Worm (Caenorhabditis elegans) whole organism, L1 larva: ENCODE data around the gene C06E1.11.
A peak's percentile ranks its signal among the peaks of the same experiment; 100 is the strongest.

ENCODE experiments used
- C16A3.4 ChIP-seq: fragments of 150-350 bp; optimal IDR thresholded peaks from 2 replicates; lab custom pipeline; 2014; ENCODE audit warnings: missing biosample characterization, missing genetic modification characterization
- F16B12.6 ChIP-seq: fragments of 150-350 bp; optimal IDR thresholded peaks from 2 replicates; lab custom pipeline; 2014; ENCODE audit warnings: missing biosample characterization, missing genetic modification characterization
- Y116A8C.19 ChIP-seq: sonication (generic microtip); optimal IDR thresholded peaks from 2 replicates; lab custom pipeline; 2016; ENCODE audit warnings: missing compliant biosample characterization, missing genetic modification characterization, borderline replicate concordance
- aha-1 ChIP-seq: fragments of 150-350 bp; optimal IDR thresholded peaks from 2 replicates; lab custom pipeline; 2014; ENCODE audit warnings: missing biosample characterization, missing genetic modification characterization
- aly-2 ChIP-seq: fragments of 150-350 bp; optimal IDR thresholded peaks from 2 replicates; lab custom pipeline; 2014; ENCODE audit warnings: missing biosample characterization, missing genetic modification characterization
- ama-1 ChIP-seq: fragments of 150-350 bp; optimal IDR thresholded peaks from 2 replicates; lab custom pipeline; 2014
- ceh-82 ChIP-seq, 3 experiments: fragments of 150-350 bp in 1 of 3; sonication (generic microtip) in 2 of 3; optimal IDR thresholded peaks; 2 replicates each; lab custom pipeline; 2014 to 2017; ENCODE audit warnings: missing biosample characterization in 3 of 3, missing genetic modification characterization in 3 of 3
- ceh-88 ChIP-seq: fragments of 200-800 bp; sonication (Bioruptor generic); IDR thresholded peaks from 2 replicates; pipeline ENCODE4 v1.3.6; 2022; ENCODE audit warnings: missing genetic modification characterization, missing compliant biosample characterization
- dpl-1 ChIP-seq, 3 experiments: fragments of 150-350 bp in 2 of 3; sonication (generic microtip) in 1 of 3; optimal IDR thresholded peaks; 2 replicates each; lab custom pipeline; 2014 to 2017; ENCODE audit warnings: missing biosample characterization in 3 of 3, missing genetic modification characterization in 3 of 3, missing genetic modification reagents in 3 of 3
- dsc-1 ChIP-seq: sonication (generic microtip); optimal IDR thresholded peaks from 2 replicates; lab custom pipeline; 2016; ENCODE audit warnings: mild to moderate bottlenecking, missing genetic modification characterization, missing compliant biosample characterization
- efl-1 ChIP-seq, 4 experiments: fragments of 150-350 bp; optimal IDR thresholded peaks in 3 of 4; peaks in 1 of 4; 1 replicate in 1 of 4; 2 replicates in 3 of 4; lab custom pipeline; 2014; ENCODE audit warnings: missing biosample characterization in 2 of 4, missing genetic modification characterization in 2 of 4, missing genetic modification reagents in 2 of 4
- egl-27 ChIP-seq, 2 experiments: fragments of 150-350 bp in 1 of 2; sonication (generic microtip); optimal IDR thresholded peaks; 3 replicates each; lab custom pipeline; 2017 to 2018; ENCODE audit warnings: missing biosample characterization in 2 of 2, missing genetic modification characterization in 2 of 2, missing genetic modification reagents in 2 of 2
- elt-2 ChIP-seq: sonication (generic microtip); optimal IDR thresholded peaks from 2 replicates; lab custom pipeline; 2016; ENCODE audit warnings: missing genetic modification characterization, mild to moderate bottlenecking, inconsistent platforms, missing compliant biosample characterization, missing genetic modification reagents
- fkh-10 ChIP-seq: sonication (generic microtip); optimal IDR thresholded peaks from 2 replicates; lab custom pipeline; 2017; ENCODE audit warnings: missing biosample characterization, missing genetic modification reagents, missing genetic modification characterization
- fkh-4 ChIP-seq: sonication (generic microtip); optimal IDR thresholded peaks from 2 replicates; lab custom pipeline; 2016; ENCODE audit warnings: missing compliant biosample characterization, missing genetic modification characterization, borderline replicate concordance
- fos-1 ChIP-seq: fragments of 150-350 bp; optimal IDR thresholded peaks from 2 replicates; lab custom pipeline; 2014; ENCODE audit warnings: missing biosample characterization, missing genetic modification characterization
- grh-1 ChIP-seq: fragments of 200-800 bp; sonication (Bioruptor generic); IDR thresholded peaks from 2 replicates; pipeline ENCODE4 v1.3.6; 2022; ENCODE audit warnings: missing genetic modification reagents, missing genetic modification characterization, missing compliant biosample characterization
- hpl-2 ChIP-seq: fragments of 150-350 bp; optimal IDR thresholded peaks from 2 replicates; lab custom pipeline; 2014; ENCODE audit warnings: missing biosample characterization, missing genetic modification reagents, missing genetic modification characterization
- isw-1 ChIP-seq: fragments of 200-800 bp; sonication (Bioruptor generic); IDR thresholded peaks from 2 replicates; pipeline ENCODE4 v1.3.6; 2022; ENCODE audit warnings: missing genetic modification characterization, missing compliant biosample characterization
- jun-1 ChIP-seq: fragments of 150-350 bp; optimal IDR thresholded peaks from 2 replicates; lab custom pipeline; 2014; ENCODE audit warnings: missing biosample characterization, missing genetic modification reagents, missing genetic modification characterization
- lin-13 ChIP-seq: fragments of 150-350 bp; optimal IDR thresholded peaks from 2 replicates; lab custom pipeline; 2014; ENCODE audit warnings: missing biosample characterization, missing genetic modification reagents, missing genetic modification characterization
- lin-14 ChIP-seq: fragments of 200-800 bp; sonication (Bioruptor generic); optimal IDR thresholded peaks from 2 replicates; lab custom pipeline; 2018; ENCODE audit warnings: mild to moderate bottlenecking, missing genetic modification characterization, moderate library complexity, missing compliant biosample characterization
- lin-35 ChIP-seq, 2 experiments: fragments of 150-350 bp; optimal IDR thresholded peaks; 2 replicates each; lab custom pipeline; 2014; ENCODE audit warnings: missing biosample characterization in 2 of 2, missing genetic modification characterization in 2 of 2, missing genetic modification reagents in 2 of 2
- lir-3 ChIP-seq: sonication (generic microtip); optimal IDR thresholded peaks from 2 replicates; lab custom pipeline; 2016; ENCODE audit warnings: mild to moderate bottlenecking, missing genetic modification characterization, moderate library complexity, missing compliant biosample characterization; ENCODE audit not compliant: poor library complexity
- lsy-2 ChIP-seq, 2 experiments: fragments of 150-350 bp; optimal IDR thresholded peaks; 2 replicates each; lab custom pipeline; 2014; ENCODE audit warnings: missing biosample characterization in 2 of 2, missing genetic modification characterization in 2 of 2
- mdl-1 ChIP-seq, 2 experiments: fragments of 150-350 bp; optimal IDR thresholded peaks; 2 replicates each; lab custom pipeline; 2014 to 2017; ENCODE audit warnings: missing biosample characterization in 2 of 2, missing genetic modification characterization in 2 of 2, inconsistent platforms in 1 of 2
- mep-1 ChIP-seq: fragments of 150-350 bp; optimal IDR thresholded peaks from 2 replicates; lab custom pipeline; 2014; ENCODE audit warnings: missing biosample characterization, missing genetic modification characterization
- nhr-12 ChIP-seq: sonication (generic microtip); optimal IDR thresholded peaks from 2 replicates; lab custom pipeline; 2017; ENCODE audit warnings: missing biosample characterization, missing genetic modification characterization
- nhr-19 ChIP-seq: fragments of 200-800 bp; sonication (Bioruptor generic); conservative IDR thresholded peaks from 2 replicates; pipeline ENCODE4 v1.3.6; 2022; ENCODE audit warnings: missing genetic modification characterization, missing compliant biosample characterization
- nhr-20 ChIP-seq: sonication (generic microtip); optimal IDR thresholded peaks from 2 replicates; lab custom pipeline; 2016; ENCODE audit warnings: mild to moderate bottlenecking, missing genetic modification characterization, missing compliant biosample characterization
- nhr-28 ChIP-seq: fragments of 150-350 bp; optimal IDR thresholded peaks from 2 replicates; lab custom pipeline; 2014; ENCODE audit warnings: missing biosample characterization, missing genetic modification characterization
- nhr-47 ChIP-seq: sonication (generic microtip); optimal IDR thresholded peaks from 2 replicates; lab custom pipeline; 2016; ENCODE audit warnings: mild to moderate bottlenecking, missing genetic modification characterization, moderate library complexity, missing compliant biosample characterization
- nhr-71 ChIP-seq: sonication (generic microtip); optimal IDR thresholded peaks from 2 replicates; lab custom pipeline; 2016; ENCODE audit warnings: mild to moderate bottlenecking, missing genetic modification characterization, moderate library complexity, missing compliant biosample characterization
- nhr-85 ChIP-seq: sonication (generic microtip); peaks from one replicate; lab custom pipeline; 2016; ENCODE audit warnings: missing genetic modification characterization, inconsistent platforms, missing compliant biosample characterization
- nhr-90 ChIP-seq: sonication (generic microtip); optimal IDR thresholded peaks from 2 replicates; lab custom pipeline; 2016; ENCODE audit warnings: mild to moderate bottlenecking, missing genetic modification characterization, missing compliant biosample characterization; ENCODE audit not compliant: poor library complexity
- pqm-1 ChIP-seq: sonication (generic microtip); optimal IDR thresholded peaks from 3 replicates; lab custom pipeline; 2017; ENCODE audit warnings: missing biosample characterization, missing genetic modification characterization
- rnt-1 ChIP-seq: sonication (generic microtip); optimal IDR thresholded peaks from 2 replicates; lab custom pipeline; 2016; ENCODE audit warnings: mild to moderate bottlenecking, missing genetic modification characterization, moderate library complexity, missing compliant biosample characterization
- skn-1 ChIP-seq: fragments of 150-350 bp; optimal IDR thresholded peaks from 2 replicates; lab custom pipeline; 2014; ENCODE audit warnings: missing biosample characterization, missing genetic modification characterization
- snu-23 ChIP-seq: sonication (generic microtip); optimal IDR thresholded peaks from 2 replicates; lab custom pipeline; 2016; ENCODE audit warnings: missing genetic modification characterization, missing compliant biosample characterization
- swsn-7 ChIP-seq: sonication (generic microtip); optimal IDR thresholded peaks from 2 replicates; lab custom pipeline; 2016; ENCODE audit warnings: missing genetic modification characterization, missing compliant biosample characterization
- tbx-2 ChIP-seq: sonication (generic microtip); optimal IDR thresholded peaks from 2 replicates; lab custom pipeline; 2016; ENCODE audit warnings: missing genetic modification characterization, missing compliant biosample characterization
- xbp-1 ChIP-seq: sonication (generic microtip); optimal IDR thresholded peaks from 2 replicates; lab custom pipeline; 2016; ENCODE audit warnings: missing genetic modification characterization, missing compliant biosample characterization
- zip-4 ChIP-seq: fragments of 200-800 bp; sonication (Bioruptor generic); optimal IDR thresholded peaks from 2 replicates; lab custom pipeline; 2018; ENCODE audit warnings: mild to moderate bottlenecking, missing genetic modification characterization, moderate library complexity, missing compliant biosample characterization

Gene C06E1.11

ce11 chrIII:8652112-8652694, 35.7 kb upstream of the C06E1.11 start:
- TF ChIP-seq nhr-20 = peak; percentile 0
- peak; percentile 47 for TF ChIP-seq nhr-90
- TF ChIP-seq fkh-4 = no peak
- peak; percentile 3 for TF ChIP-seq elt-2
- TF ChIP-seq nhr-12 (tag; lab: Kevin White, UChicago) = no peak
- no peak for TF ChIP-seq Y116A8C.19 (tag; lab: Kevin White, UChicago)
- TF ChIP-seq egl-27 (tag; optimal IDR thresholded peaks at IDR 0.05; lab: Kevin White, UChicago) = no peak
- TF ChIP-seq nhr-19 = peak; percentile 14; the same call in 1 of the 2 replicates
- no peak for TF ChIP-seq grh-1 (GFP tag; lab: Robert Waterston, UW)
- 0 out of 2 replicates have a peak, but pooled peaks have one; percentile 31 for TF ChIP-seq ceh-88 (GFP tag; lab: Robert Waterston, UW)
- TF ChIP-seq hpl-2 (GFP tag; lab: Kevin White, UChicago) = no peak
- TF ChIP-seq nhr-85 (tag; lab: Kevin White, UChicago) = peak; percentile 19
- TF ChIP-seq fkh-10 (GFP tag; lab: Kevin White, UChicago) = no peak
- TF ChIP-seq ama-1 = peak; percentile 88
- TF ChIP-seq isw-1 = no peak
- no peak for TF ChIP-seq aha-1 (tag; lab: Kevin White, UChicago)
- TF ChIP-seq tbx-2 = peak; percentile 13

DNA sequence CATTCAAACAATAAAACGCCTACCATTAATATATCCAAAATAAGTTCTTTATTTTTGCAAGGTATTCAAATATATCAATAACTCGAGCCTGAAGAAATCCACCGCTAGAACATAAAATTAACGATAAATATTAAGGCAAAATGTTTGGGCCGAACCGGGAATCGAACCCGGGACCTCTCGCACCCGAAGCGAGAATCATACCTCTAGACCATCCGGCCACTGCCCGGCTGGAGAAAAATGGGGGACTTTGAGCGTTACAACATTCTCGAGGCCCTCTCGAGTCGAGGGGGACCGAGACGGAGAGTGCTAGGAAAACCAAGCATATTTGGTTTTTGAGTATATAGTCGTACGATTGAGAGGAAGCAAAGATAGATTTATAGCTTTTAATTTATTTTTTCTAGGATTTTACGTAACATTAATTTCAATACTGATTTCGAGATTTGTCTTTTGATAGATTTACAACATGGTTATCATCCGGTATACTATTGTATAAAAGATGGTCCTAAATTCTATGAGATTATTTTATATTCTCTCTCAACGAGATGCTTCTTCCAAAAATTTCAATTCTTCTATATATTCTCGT, 33.8 kb upstream of the C06E1.11 start, which contains the start of gene flp-23:
Gene flp-23 (plus strand): TSS at position 533 of the 583 bp plus-strand sequence.
- TF ChIP-seq skn-1 (tag; lab: Kevin White, UChicago) = peak; percentile 36
- no peak for TF ChIP-seq aly-2
- TF ChIP-seq mep-1 (tag; lab: Kevin White, UChicago) = peak; percentile 20
- peak; percentile 22 for TF ChIP-seq nhr-90
- TF ChIP-seq jun-1 (tag; lab: Kevin White, UChicago) = no peak
- TF ChIP-seq elt-2 = no peak
- TF ChIP-seq nhr-20 = peak; percentile 9
- TF ChIP-seq ceh-82 (tag; optimal IDR thresholded peaks at IDR 0.05; lab: Kevin White, UChicago) = peak in 1 of 3 experiments; percentile 37
- no peak for TF ChIP-seq F16B12.6 (tag; lab: Kevin White, UChicago)
- peak; percentile 52 for TF ChIP-seq lin-14 (GFP tag; lab: Kevin White, UChicago)
- peak; percentile 1 for TF ChIP-seq lin-13 (GFP tag; lab: Kevin White, UChicago)
- TF ChIP-seq isw-1 = no peak
- peak; percentile 34 for TF ChIP-seq xbp-1 (tag; lab: Kevin White, UChicago)
- TF ChIP-seq C16A3.4 = peak; percentile 12
- TF ChIP-seq efl-1 (optimal IDR thresholded peaks at IDR 0.05; lab: Kevin White, UChicago) = peak; percentile 19 to 34
- TF ChIP-seq efl-1 (GFP tag; optimal IDR thresholded peaks at IDR 0.05 in 1 of 2; lab: Kevin White, UChicago) = peak in 1 of 2 experiments; percentile 33
- TF ChIP-seq nhr-47 (tag; lab: Kevin White, UChicago) = no peak
- peak; percentile 28 for TF ChIP-seq tbx-2
- TF ChIP-seq zip-4 (GFP tag; lab: Kevin White, UChicago) = no peak
- no peak for TF ChIP-seq ama-1
- peak; percentile 62 for TF ChIP-seq nhr-71 (tag; lab: Kevin White, UChicago)
- peak; percentile 48 for TF ChIP-seq swsn-7 (tag; lab: Kevin White, UChicago)
- TF ChIP-seq lin-35 (GFP tag; optimal IDR thresholded peaks at IDR 0.05; lab: Kevin White, UChicago) = peak; percentile 2 to 36
- TF ChIP-seq pqm-1 (tag; lab: Kevin White, UChicago) = no peak
- TF ChIP-seq rnt-1 (tag; lab: Kevin White, UChicago) = peak; percentile 47
- TF ChIP-seq fos-1 (tag; lab: Kevin White, UChicago) = no peak
- no peak for TF ChIP-seq aha-1 (tag; lab: Kevin White, UChicago)
- TF ChIP-seq dsc-1 = peak; percentile 12
- TF ChIP-seq lsy-2 (tag; optimal IDR thresholded peaks at IDR 0.05; lab: Kevin White, UChicago) = peak; percentile 29 to 50
- TF ChIP-seq nhr-28 (tag; lab: Kevin White, UChicago) = no peak
- peak; percentile 62 for TF ChIP-seq snu-23 (GFP tag; lab: Kevin White, UChicago)
- TF ChIP-seq mdl-1 (tag; optimal IDR thresholded peaks at IDR 0.05; lab: Kevin White, UChicago) = peak in 1 of 2 experiments; percentile 23
- TF ChIP-seq lir-3 (tag; lab: Kevin White, UChicago) = peak; percentile 17
- peak in 2 of 3 experiments; percentile 24 to 30 for TF ChIP-seq dpl-1 (GFP tag; optimal IDR thresholded peaks at IDR 0.05; lab: Kevin White, UChicago)
